Worm (Caenorhabditis elegans): ENCODE results near the gene imp-2.

imp-2 gene

DNA sequence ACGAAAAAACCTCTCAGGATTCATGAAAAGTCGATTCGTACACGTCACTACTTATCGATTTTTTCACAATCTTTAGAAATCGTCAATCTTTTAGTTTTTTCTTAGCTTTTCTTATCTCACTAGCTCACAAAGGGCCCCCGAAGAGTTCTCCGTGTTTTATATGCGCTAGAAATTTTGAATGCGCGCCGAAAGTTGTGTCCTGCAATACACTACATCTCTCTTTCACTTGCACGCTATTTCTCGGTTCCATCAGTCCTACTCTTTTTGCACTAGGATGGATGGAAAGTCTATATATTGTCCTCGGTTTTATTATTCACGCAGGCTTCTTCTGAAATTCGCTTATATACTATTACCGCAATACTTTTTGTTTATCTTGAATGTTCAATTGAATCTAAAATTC is 6.9 kb upstream of the imp-2 start:
- TF ChIP-seq flt-1 (GFP tag; IDR thresholded peaks at IDR 0.05) (no peak), klf-2 (GFP tag; conservative IDR thresholded peaks at IDR 0.05) (no peak), cog-1 (tag; optimal IDR thresholded peaks at IDR 0.05) (no peak), med-1 (GFP tag; optimal IDR thresholded peaks at IDR 0.05; ENCODE audit: insufficient read depth) (no peak), ref-1 (GFP tag; conservative IDR thresholded peaks at IDR 0.05) (no peak), T22C8.4 (GFP tag; IDR thresholded peaks at IDR 0.05) (no peak), ztf-23 (GFP tag; IDR thresholded peaks at IDR 0.05) (no peak), ztf-29 (GFP tag; IDR thresholded peaks at IDR 0.05) (no peak), tab-1 (GFP tag; IDR thresholded peaks at IDR 0.05) (no peak)

DNA sequence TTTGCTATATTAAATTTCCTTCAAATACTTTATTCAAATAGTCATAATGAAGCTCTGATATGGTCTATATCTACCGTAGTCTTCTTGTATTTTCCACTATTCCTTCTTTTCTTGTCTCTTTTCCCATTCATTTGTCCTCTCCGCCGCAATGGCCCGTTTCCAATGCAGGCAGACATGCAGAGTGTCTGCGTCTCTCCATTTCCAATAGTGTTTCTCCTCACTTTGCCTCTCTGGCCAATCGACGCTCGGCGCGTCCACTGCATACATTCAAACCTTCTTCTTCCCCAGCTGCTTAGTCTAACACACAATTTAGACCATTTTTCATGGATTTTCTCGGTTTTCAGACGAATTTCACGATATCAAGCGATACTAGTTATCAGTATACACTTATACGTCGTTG is 6.5 kb upstream of the imp-2 start:
- TF ChIP-seq cog-1 (tag; optimal IDR thresholded peaks at IDR 0.05) (no peak), ztf-23 (GFP tag; IDR thresholded peaks at IDR 0.05) (no peak), T22C8.4 (GFP tag; IDR thresholded peaks at IDR 0.05) (no peak), med-1 (GFP tag; optimal IDR thresholded peaks at IDR 0.05; ENCODE audit: insufficient read depth) (no peak), ref-1 (GFP tag; conservative IDR thresholded peaks at IDR 0.05) (no peak), tab-1 (GFP tag; IDR thresholded peaks at IDR 0.05) (no peak), klf-2 (GFP tag; conservative IDR thresholded peaks at IDR 0.05) (no peak), flt-1 (GFP tag; IDR thresholded peaks at IDR 0.05) (no peak), ztf-29 (GFP tag; IDR thresholded peaks at IDR 0.05) (no peak)

DNA sequence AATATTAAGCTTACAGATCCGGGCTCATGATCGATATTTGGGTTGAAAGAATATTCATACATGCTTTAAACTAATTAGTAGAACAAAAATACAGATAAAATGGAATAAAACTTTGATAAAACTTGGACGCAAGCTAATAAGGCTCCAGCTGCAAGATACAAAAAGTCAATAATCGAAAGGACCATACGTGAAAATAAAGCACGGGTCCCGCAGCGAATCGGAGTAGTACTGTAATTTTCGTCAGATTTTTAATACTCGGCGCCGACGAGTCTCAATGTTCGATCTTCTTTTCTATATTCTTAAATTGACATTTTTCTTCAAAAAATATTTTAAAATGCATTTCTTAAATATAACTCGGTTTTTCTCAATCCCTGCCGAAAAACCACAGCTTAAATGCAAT is 6.0 kb upstream of the imp-2 start, which contains the start of gene spo-11:
TSS of gene spo-11 (minus strand) at position 189 of the 400 bp plus-strand sequence.
- no peak for TF ChIP-seq ref-1 (GFP tag; conservative IDR thresholded peaks at IDR 0.05)
- TF ChIP-seq klf-2 (GFP tag; conservative IDR thresholded peaks at IDR 0.05): no peak
- TF ChIP-seq ztf-29 (GFP tag; IDR thresholded peaks at IDR 0.05): no peak
- TF ChIP-seq flt-1 (GFP tag; IDR thresholded peaks at IDR 0.05): no peak
- TF ChIP-seq tab-1 (GFP tag; IDR thresholded peaks at IDR 0.05): no peak
- TF ChIP-seq med-1 (GFP tag; optimal IDR thresholded peaks at IDR 0.05; ENCODE audit: insufficient read depth): no peak
- no peak for TF ChIP-seq ztf-23 (GFP tag; IDR thresholded peaks at IDR 0.05)
- no peak for TF ChIP-seq cog-1 (tag; optimal IDR thresholded peaks at IDR 0.05)
- no peak for TF ChIP-seq T22C8.4 (GFP tag; IDR thresholded peaks at IDR 0.05)

DNA sequence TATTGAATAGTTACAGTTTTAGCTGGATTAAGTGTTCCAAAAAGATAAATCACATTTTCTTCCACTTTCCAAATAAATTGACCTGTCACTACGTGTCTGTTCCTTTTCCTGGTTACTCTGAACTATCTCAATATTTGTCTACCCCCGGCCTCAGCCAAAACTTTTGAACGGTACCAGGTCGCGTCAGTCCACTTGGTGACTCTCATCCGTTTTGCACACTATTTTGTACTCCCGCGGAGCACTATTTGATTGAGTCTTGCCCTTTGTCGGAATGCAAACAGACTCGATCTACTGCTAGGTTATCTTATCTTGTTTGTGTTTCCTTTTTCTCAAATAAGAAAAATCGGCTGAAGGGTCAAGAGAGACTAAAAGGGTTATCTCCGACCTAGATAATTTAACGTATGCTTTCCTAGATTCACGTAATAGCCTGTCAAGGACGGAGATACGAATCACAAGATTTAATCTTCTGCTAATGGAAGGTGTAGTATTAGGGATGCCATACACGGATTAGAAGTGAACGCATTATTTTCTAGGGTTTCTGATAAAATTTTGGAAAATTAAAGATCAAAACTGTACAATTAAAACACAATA is 1.4 kb upstream of the imp-2 start:
- TF ChIP-seq med-1 (GFP tag; optimal IDR thresholded peaks at IDR 0.05; ENCODE audit: insufficient read depth): no peak
- 0 out of 2 replicates have a peak, but pooled peaks have one; percentile 56 for TF ChIP-seq flt-1 (GFP tag; IDR thresholded peaks at IDR 0.05)
- 0 out of 2 replicates have a peak, but pooled peaks have one; percentile 41 for TF ChIP-seq ztf-23 (GFP tag; IDR thresholded peaks at IDR 0.05)
- no peak for TF ChIP-seq T22C8.4 (GFP tag; IDR thresholded peaks at IDR 0.05)
- TF ChIP-seq klf-2 (GFP tag; conservative IDR thresholded peaks at IDR 0.05): no peak
- no peak for TF ChIP-seq tab-1 (GFP tag; IDR thresholded peaks at IDR 0.05)

DNA sequence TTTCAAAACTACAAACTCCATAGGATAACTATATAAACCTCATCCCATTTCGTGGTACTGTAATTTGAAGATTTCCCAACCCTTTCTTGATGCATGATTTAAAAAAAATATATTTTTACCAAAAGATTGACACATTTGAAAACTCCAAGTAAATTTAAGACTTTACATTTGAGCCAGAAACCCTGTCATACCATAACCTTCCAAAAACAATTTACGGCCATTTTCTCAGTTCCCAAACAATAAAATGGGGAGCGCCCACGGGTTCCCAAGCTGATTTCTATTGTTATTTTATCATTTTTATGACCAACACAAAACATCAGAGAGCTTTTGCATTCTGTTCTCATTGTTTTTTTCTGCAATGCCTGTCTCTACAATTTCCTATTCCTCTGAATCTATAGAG is 6.0 kb downstream of the imp-2 start, which contains the start of gene clc-9:
TSS of gene clc-9 (plus strand) at position 301 of the 400 bp plus-strand sequence.
- TF ChIP-seq ztf-29 (GFP tag; IDR thresholded peaks at IDR 0.05) (no peak), med-1 (GFP tag; optimal IDR thresholded peaks at IDR 0.05; ENCODE audit: insufficient read depth) (no peak), klf-2 (GFP tag; conservative IDR thresholded peaks at IDR 0.05) (no peak), T22C8.4 (GFP tag; IDR thresholded peaks at IDR 0.05) (no peak), cog-1 (tag; optimal IDR thresholded peaks at IDR 0.05) (no peak), flt-1 (GFP tag; IDR thresholded peaks at IDR 0.05) (no peak), tab-1 (GFP tag; IDR thresholded peaks at IDR 0.05) (no peak), ref-1 (GFP tag; conservative IDR thresholded peaks at IDR 0.05) (no peak), ztf-23 (GFP tag; IDR thresholded peaks at IDR 0.05) (no peak)

DNA sequence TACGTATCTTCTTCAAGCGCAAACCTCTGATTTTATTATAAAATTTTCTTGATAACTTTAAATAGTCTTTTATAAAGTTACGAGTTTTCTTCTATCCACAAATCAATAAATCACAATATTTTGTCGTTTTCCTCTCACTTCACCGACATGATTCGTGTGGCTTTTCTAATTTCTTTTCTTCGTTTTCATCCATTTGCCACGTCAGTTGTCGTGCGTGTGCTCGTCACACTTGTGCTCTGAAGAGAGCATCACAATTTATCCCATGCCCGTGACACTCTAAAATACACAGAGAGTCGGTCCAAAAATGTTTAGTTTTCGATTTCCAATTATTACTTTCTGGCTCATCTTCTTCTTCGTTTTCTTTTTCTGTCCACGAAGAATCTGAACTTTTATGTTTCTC is 6.8 kb downstream of the imp-2 start:
- no peak for TF ChIP-seq cog-1 (tag; optimal IDR thresholded peaks at IDR 0.05)
- no peak for TF ChIP-seq med-1 (GFP tag; optimal IDR thresholded peaks at IDR 0.05; ENCODE audit: insufficient read depth)
- TF ChIP-seq ztf-23 (GFP tag; IDR thresholded peaks at IDR 0.05): no peak
- TF ChIP-seq klf-2 (GFP tag; conservative IDR thresholded peaks at IDR 0.05): no peak
- TF ChIP-seq flt-1 (GFP tag; IDR thresholded peaks at IDR 0.05): no peak
- TF ChIP-seq ref-1 (GFP tag; conservative IDR thresholded peaks at IDR 0.05): no peak
- no peak for TF ChIP-seq tab-1 (GFP tag; IDR thresholded peaks at IDR 0.05)
- no peak for TF ChIP-seq ztf-29 (GFP tag; IDR thresholded peaks at IDR 0.05)
- no peak for TF ChIP-seq T22C8.4 (GFP tag; IDR thresholded peaks at IDR 0.05)

DNA sequence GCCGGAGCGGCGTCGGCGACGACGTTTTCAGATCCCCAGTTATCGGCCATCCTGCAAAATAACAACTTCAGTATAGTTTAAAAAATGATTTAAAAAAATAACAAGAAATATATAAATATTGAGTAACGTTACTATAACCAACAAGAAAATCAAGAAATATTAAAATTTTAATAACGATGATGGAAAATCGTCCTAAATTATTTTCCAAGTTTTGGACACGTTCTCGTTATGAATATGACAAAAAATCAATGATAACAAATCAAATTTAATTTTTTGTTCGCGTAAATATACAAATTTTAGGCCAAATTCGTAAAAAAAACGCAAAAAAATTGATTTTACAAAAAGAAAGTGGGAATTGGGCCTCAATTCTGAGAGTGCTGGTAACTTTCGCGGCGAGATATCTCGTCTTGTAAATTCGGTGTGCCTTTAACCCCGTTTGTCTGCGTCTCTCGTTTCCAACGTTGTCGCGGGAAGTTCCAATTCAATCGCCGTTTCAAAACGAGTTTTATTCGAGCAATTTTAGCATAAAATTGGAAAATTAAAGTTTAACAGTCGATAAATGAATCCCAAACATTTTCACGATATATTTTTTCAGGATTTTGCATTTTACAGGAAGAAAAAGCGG is 7.6 kb downstream of the imp-2 start, which contains the start of gene rps-5:
TSS of gene rps-5 (minus strand) at position 51 of the 625 bp plus-strand sequence.
- no peak for TF ChIP-seq ref-1 (GFP tag; conservative IDR thresholded peaks at IDR 0.05)
- TF ChIP-seq tab-1 (GFP tag; IDR thresholded peaks at IDR 0.05): no peak
- no peak for TF ChIP-seq ztf-29 (GFP tag; IDR thresholded peaks at IDR 0.05)
- no peak for TF ChIP-seq klf-2 (GFP tag; conservative IDR thresholded peaks at IDR 0.05)
- TF ChIP-seq flt-1 (GFP tag; IDR thresholded peaks at IDR 0.05): no peak
- TF ChIP-seq ztf-23 (GFP tag; IDR thresholded peaks at IDR 0.05): no peak
- TF ChIP-seq med-1 (GFP tag; optimal IDR thresholded peaks at IDR 0.05; ENCODE audit: insufficient read depth): no peak
- no peak for TF ChIP-seq T22C8.4 (GFP tag; IDR thresholded peaks at IDR 0.05)
- no peak for TF ChIP-seq cog-1 (tag; optimal IDR thresholded peaks at IDR 0.05)

DNA sequence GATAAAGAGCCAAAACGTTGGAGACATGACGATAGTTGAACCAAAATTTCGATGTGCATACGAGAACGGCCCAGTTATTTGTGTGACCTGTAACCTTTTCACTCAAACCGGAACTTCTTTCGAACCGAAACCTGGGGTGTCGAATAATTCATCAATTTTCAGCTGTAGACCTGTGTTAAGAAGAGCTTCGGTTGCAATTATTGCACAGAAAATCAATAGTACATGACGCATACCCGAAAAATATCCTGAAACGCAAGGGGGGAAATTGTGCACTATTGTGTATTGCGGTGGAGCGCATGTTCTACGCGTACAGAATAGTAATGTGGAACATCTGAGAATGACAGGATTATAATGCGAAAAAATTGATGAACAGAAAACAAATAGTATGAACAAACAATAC is 8.9 kb downstream of the imp-2 start, which contains the start of gene pigk-1:
TSS of gene pigk-1 (minus strand) at position 248 of the 400 bp plus-strand sequence.
- TF ChIP-seq klf-2 (GFP tag; conservative IDR thresholded peaks at IDR 0.05) (no peak), ref-1 (GFP tag; conservative IDR thresholded peaks at IDR 0.05) (no peak), tab-1 (GFP tag; IDR thresholded peaks at IDR 0.05) (no peak), med-1 (GFP tag; optimal IDR thresholded peaks at IDR 0.05; ENCODE audit: insufficient read depth) (no peak)

DNA sequence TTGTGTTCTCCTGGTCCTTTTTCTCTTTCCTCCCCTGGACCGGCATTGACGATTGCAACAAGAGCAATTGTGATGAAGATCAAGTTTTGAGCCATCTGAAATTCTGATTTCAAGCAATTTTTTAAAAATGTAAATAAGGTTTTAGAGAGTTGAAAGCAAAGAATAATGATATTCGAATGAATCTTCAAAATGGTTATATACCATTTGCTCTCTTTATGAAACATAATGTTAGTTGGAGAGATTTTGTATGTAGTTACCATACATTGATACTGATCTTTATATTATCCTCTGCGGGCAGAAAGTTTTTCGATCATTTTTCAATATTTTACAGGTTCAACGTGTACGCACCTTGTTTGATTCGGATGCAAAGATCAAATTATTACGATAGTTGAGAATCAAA is 13.0 kb downstream of the imp-2 start, which contains the start of gene srlf-24:
TSS of gene srlf-24 (minus strand) at position 101 of the 400 bp plus-strand sequence.
- TF ChIP-seq tab-1 (GFP tag; IDR thresholded peaks at IDR 0.05) (no peak), ztf-23 (GFP tag; IDR thresholded peaks at IDR 0.05) (no peak), cog-1 (tag; optimal IDR thresholded peaks at IDR 0.05) (no peak), T22C8.4 (GFP tag; IDR thresholded peaks at IDR 0.05) (no peak)
